Fruit fly (Drosophila melanogaster): ENCODE data around the gene Tsen34.

Gene Tsen34

dm6 chr3L:14755046-14755643 lies 6.5 kb downstream of the Tsen34 start:
- TF ChIP-seq h (GFP tag; optimal IDR thresholded peaks at IDR 0.05): peak; percentile 77
- TF ChIP-seq CG9705 (GFP tag; optimal IDR thresholded peaks at IDR 0.05): no peak
- TF ChIP-seq Hr83 (GFP tag; optimal IDR thresholded peaks at IDR 0.05; ENCODE audit: poor library complexity, severe bottlenecking): peak; percentile 66
- TF ChIP-seq fru (GFP tag; optimal IDR thresholded peaks at IDR 0.05): peak; percentile 59
- TF ChIP-seq lola (GFP tag; optimal IDR thresholded peaks at IDR 0.05): no peak
- peak; percentile 80 for TF ChIP-seq CrebA (GFP tag; optimal IDR thresholded peaks at IDR 0.05; ENCODE audit: borderline replicate concordance)
- TF ChIP-seq Jra (GFP tag; optimal IDR thresholded peaks at IDR 0.05): peak; percentile 64
- TF ChIP-seq rgr (GFP tag; optimal IDR thresholded peaks at IDR 0.05): no peak
- no peak for TF ChIP-seq OdsH (GFP tag; optimal IDR thresholded peaks at IDR 0.05)
- TF ChIP-seq Rel (GFP tag; optimal IDR thresholded peaks at IDR 0.05): peak; percentile 92
- no peak for TF ChIP-seq Rel (tag; optimal IDR thresholded peaks at IDR 0.05)
- TF ChIP-seq Hnf4 (GFP tag; optimal IDR thresholded peaks at IDR 0.05): peak; percentile 71
- peak; percentile 39 to 83 for TF ChIP-seq dl (GFP tag; optimal IDR thresholded peaks at IDR 0.05; ENCODE audit: insufficient read depth in 1 of 2, partially characterized antibody in 2 of 2)
- TF ChIP-seq brk (GFP tag; optimal IDR thresholded peaks at IDR 0.05): peak; percentile 36
- TF ChIP-seq br (GFP tag; optimal IDR thresholded peaks at IDR 0.05): peak; percentile 65
- no peak for TF ChIP-seq Abd-B (GFP tag; optimal IDR thresholded peaks at IDR 0.05)
- TF ChIP-seq sage (GFP tag; optimal IDR thresholded peaks at IDR 0.05): no peak
- peak; percentile 55 for TF ChIP-seq CG32264 (GFP tag; optimal IDR thresholded peaks at IDR 0.05)
- peak; percentile 52 for TF ChIP-seq jim (GFP tag; optimal IDR thresholded peaks at IDR 0.05)
- no peak for TF ChIP-seq foxo (GFP tag; optimal IDR thresholded peaks at IDR 0.05)
- peak; percentile 89 for TF ChIP-seq Dif (GFP tag; optimal IDR thresholded peaks at IDR 0.05; ENCODE audit: partially characterized antibody)
- peak; percentile 86 for TF ChIP-seq Vsx2 (GFP tag; optimal IDR thresholded peaks at IDR 0.05; ENCODE audit: partially characterized antibody)

dm6 chr3L:14752816-14753215 lies 8.8 kb downstream of the Tsen34 start:
- TF ChIP-seq Dfd (GFP tag; optimal IDR thresholded peaks at IDR 0.05) (peak; percentile 89), Hnf4 (GFP tag; optimal IDR thresholded peaks at IDR 0.05) (no peak)

dm6 chr3L:14751056-14751671 lies 10.5 kb downstream of the Tsen34 start:
- TF ChIP-seq dl (GFP tag; optimal IDR thresholded peaks at IDR 0.05; ENCODE audit: insufficient read depth in 1 of 2, partially characterized antibody in 2 of 2) (no peak), Dfd (GFP tag; optimal IDR thresholded peaks at IDR 0.05) (peak; percentile 91)

- TF ChIP-seq Sp1 (GFP tag; optimal IDR thresholded peaks at IDR 0.05) (no peak), ey (GFP tag; optimal IDR thresholded peaks at IDR 0.05) (no peak), rgr (GFP tag; optimal IDR thresholded peaks at IDR 0.05) (no peak), Mio (GFP tag; optimal IDR thresholded peaks at IDR 0.05) (no peak), brk (GFP tag; optimal IDR thresholded peaks at IDR 0.05) (peak; percentile 2), psq (GFP tag; optimal IDR thresholded peaks at IDR 0.05) (peak; percentile 90), Jra (GFP tag; optimal IDR thresholded peaks at IDR 0.05) (no peak)
Observed at dm6 chr3L:14743106-14743692, 18.4 kb downstream of the Tsen34 start.

dm6 chr3L:14733417-14733816 lies 28.2 kb downstream of the Tsen34 start, which contains the start of gene CG13471:
CG13471 (minus strand) TSS chr3L:14733517.
- TF ChIP-seq N (GFP tag; optimal IDR thresholded peaks at IDR 0.05) (no peak), HLH106 (tag; optimal IDR thresholded peaks at IDR 0.05) (no peak), Vsx2 (GFP tag; optimal IDR thresholded peaks at IDR 0.05; ENCODE audit: partially characterized antibody) (no peak), Hr83 (GFP tag; optimal IDR thresholded peaks at IDR 0.05; ENCODE audit: poor library complexity, severe bottlenecking) (no peak), Sp1 (GFP tag; optimal IDR thresholded peaks at IDR 0.05) (no peak), CG32264 (GFP tag; optimal IDR thresholded peaks at IDR 0.05) (no peak), sage (GFP tag; optimal IDR thresholded peaks at IDR 0.05) (no peak), foxo (GFP tag; optimal IDR thresholded peaks at IDR 0.05) (no peak), CrebA (GFP tag; optimal IDR thresholded peaks at IDR 0.05; ENCODE audit: borderline replicate concordance) (no peak), dl (GFP tag; optimal IDR thresholded peaks at IDR 0.05; ENCODE audit: insufficient read depth in 1 of 2, partially characterized antibody in 2 of 2) (no peak), woc (GFP tag; optimal IDR thresholded peaks at IDR 0.05) (no peak), Jra (GFP tag; optimal IDR thresholded peaks at IDR 0.05) (no peak), Abd-B (GFP tag; optimal IDR thresholded peaks at IDR 0.05) (no peak)
